Worm (Caenorhabditis elegans): Measurements from ENCODE around the gene C04G6.11.

DNA sequence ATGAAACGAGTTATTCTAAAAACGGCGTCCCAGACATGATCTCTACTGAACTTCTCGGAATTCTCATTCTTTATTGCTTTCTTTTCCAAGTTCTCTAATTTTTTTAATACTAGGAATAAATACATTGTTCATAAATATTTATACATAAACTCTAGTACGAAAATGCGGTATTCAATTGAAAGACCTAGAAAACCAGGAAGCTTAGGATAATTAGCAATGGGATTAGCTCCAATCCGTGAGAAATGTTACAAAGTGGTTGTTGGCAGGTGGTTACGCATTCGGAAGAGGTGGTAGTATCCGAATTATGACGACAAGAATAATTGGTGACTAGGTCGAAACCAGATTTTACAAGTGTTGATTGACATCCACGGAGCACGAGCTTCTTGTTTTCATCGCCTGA lies 36.7 kb downstream of the C04G6.11 start:
- TF ChIP-seq klf-2 (GFP tag; conservative IDR thresholded peaks at IDR 0.05) (no peak), ztf-23 (GFP tag; IDR thresholded peaks at IDR 0.05) (no peak), flt-1 (GFP tag; IDR thresholded peaks at IDR 0.05) (no peak), ztf-29 (GFP tag; IDR thresholded peaks at IDR 0.05) (no peak), tab-1 (GFP tag; IDR thresholded peaks at IDR 0.05) (no peak)
